Worm (Caenorhabditis elegans) whole organism, L4 larva: ENCODE measurements around the gene haao-1.

ENCODE experiments used
- D1046.2 ChIP-seq: fragments of 200-800 bp; sonication (Bioruptor generic); IDR thresholded peaks from 2 replicates; pipeline ENCODE4 v1.3.6; 2022; ENCODE audit warnings: missing genetic modification characterization, missing compliant biosample characterization
- F10B5.3 ChIP-seq: sonication (generic microtip); optimal IDR thresholded peaks from 2 replicates; lab custom pipeline; 2016; ENCODE audit warnings: mild to moderate bottlenecking, missing genetic modification characterization, missing compliant biosample characterization
- F37D6.2 ChIP-seq: sonication (generic microtip); optimal IDR thresholded peaks from 2 replicates; lab custom pipeline; 2016; ENCODE audit warnings: mild to moderate bottlenecking, missing genetic modification characterization, missing compliant biosample characterization
- F44E2.7 ChIP-seq: fragments of 200-800 bp; sonication (Bioruptor generic); IDR thresholded peaks from 2 replicates; pipeline ENCODE4 v2.1.2; 2022; ENCODE audit warnings: missing genetic modification characterization, missing compliant biosample characterization
- T20F7.1 ChIP-seq: fragments of 200-800 bp; sonication (Bioruptor generic); optimal IDR thresholded peaks from 2 replicates; lab custom pipeline; 2018; ENCODE audit warnings: mild to moderate bottlenecking, missing genetic modification characterization, missing compliant biosample characterization
- Y5F2A.4 ChIP-seq: fragments of 200-800 bp; sonication (Bioruptor generic); optimal IDR thresholded peaks from 2 replicates; lab custom pipeline; 2018; ENCODE audit warnings: mild to moderate bottlenecking, missing genetic modification characterization, missing compliant biosample characterization
- Y75B8A.6 ChIP-seq: fragments of 200-800 bp; sonication (Bioruptor generic); IDR thresholded peaks from 2 replicates; pipeline ENCODE4 v1.3.6; 2022; ENCODE audit warnings: missing genetic modification reagents, missing genetic modification characterization, missing compliant biosample characterization
- ZK546.5 ChIP-seq, 2 experiments: sonication (generic microtip); optimal IDR thresholded peaks; 2 replicates each; lab custom pipeline; 2017; ENCODE audit warnings: missing biosample characterization in 2 of 2, missing genetic modification characterization in 2 of 2
- aly-2 ChIP-seq: sonication (generic microtip); optimal IDR thresholded peaks from 2 replicates; lab custom pipeline; 2018; ENCODE audit warnings: missing biosample characterization, missing genetic modification characterization
- ama-1 ChIP-seq: fragments of 150-350 bp; optimal IDR thresholded peaks from 2 replicates; lab custom pipeline; 2014; ENCODE audit warnings: inconsistent platforms, mixed read lengths
- ceh-20 ChIP-seq: fragments of 200-800 bp; sonication (Bioruptor generic); IDR thresholded peaks from 2 replicates; pipeline ENCODE4 v1.3.6; 2022; ENCODE audit warnings: missing genetic modification reagents, missing genetic modification characterization, missing compliant biosample characterization
- ceh-62 ChIP-seq: sonication (generic microtip); optimal IDR thresholded peaks from 2 replicates; lab custom pipeline; 2017; ENCODE audit warnings: missing biosample characterization, missing genetic modification characterization
- ces-1 ChIP-seq: fragments of 150-350 bp; sonication (generic microtip); optimal IDR thresholded peaks from 4 replicates; lab custom pipeline; 2014; ENCODE audit warnings: missing biosample characterization, missing genetic modification reagents, missing genetic modification characterization
- cey-2 ChIP-seq: sonication (generic microtip); optimal IDR thresholded peaks from 3 replicates; lab custom pipeline; 2017; ENCODE audit warnings: missing genetic modification characterization, mild to moderate bottlenecking, missing compliant biosample characterization, antibody characterized with exemption, borderline replicate concordance; ENCODE audit not compliant: insufficient read depth
- ctbp-1 ChIP-seq: fragments of 200-800 bp; sonication (Bioruptor generic); IDR thresholded peaks from 2 replicates; pipeline ENCODE4 v1.3.6; 2022; ENCODE audit warnings: missing genetic modification reagents, missing genetic modification characterization, missing compliant biosample characterization
- daf-12 ChIP-seq: fragments of 150-350 bp; optimal IDR thresholded peaks from 2 replicates; lab custom pipeline; 2014; ENCODE audit warnings: missing biosample characterization, missing genetic modification reagents, missing genetic modification characterization
- dpl-1 ChIP-seq: fragments of 150-350 bp; optimal IDR thresholded peaks from 2 replicates; lab custom pipeline; 2014; ENCODE audit warnings: missing biosample characterization, missing genetic modification reagents, missing genetic modification characterization
- dve-1 ChIP-seq: sonication (generic microtip); optimal IDR thresholded peaks from 2 replicates; lab custom pipeline; 2017; ENCODE audit warnings: antibody characterized with exemption, mild to moderate bottlenecking, missing genetic modification characterization, missing compliant biosample characterization; ENCODE audit not compliant: insufficient read depth
- egl-27 ChIP-seq: sonication (generic microtip); optimal IDR thresholded peaks from 3 replicates; lab custom pipeline; 2017; ENCODE audit warnings: missing biosample characterization, missing genetic modification reagents, missing genetic modification characterization
- egl-43 ChIP-seq: fragments of 200-800 bp; sonication (Bioruptor generic); IDR thresholded peaks from 2 replicates; pipeline ENCODE4 v1.3.6; 2022; ENCODE audit warnings: missing genetic modification reagents, missing genetic modification characterization, missing compliant biosample characterization
- fos-1 ChIP-seq: fragments of 150-350 bp; optimal IDR thresholded peaks from 2 replicates; lab custom pipeline; 2014; ENCODE audit warnings: missing biosample characterization, missing genetic modification characterization
- hif-1 ChIP-seq, 2 experiments: sonication (generic microtip); optimal IDR thresholded peaks; 2 replicates each; lab custom pipeline; 2016 to 2017; ENCODE audit warnings: missing compliant biosample characterization in 2 of 2, missing genetic modification characterization in 2 of 2, missing genetic modification reagents in 2 of 2, missing genotype in 2 of 2, mild to moderate bottlenecking in 1 of 2
- hlh-11 ChIP-seq: fragments of 200-800 bp; sonication (Bioruptor generic); optimal IDR thresholded peaks from 2 replicates; lab custom pipeline; 2018; ENCODE audit warnings: mild to moderate bottlenecking, missing genetic modification characterization, missing compliant biosample characterization
- hlh-30 ChIP-seq: sonication (generic microtip); optimal IDR thresholded peaks from 2 replicates; lab custom pipeline; 2017; ENCODE audit warnings: antibody characterized with exemption, mild to moderate bottlenecking, missing genetic modification characterization, missing compliant biosample characterization; ENCODE audit not compliant: insufficient read depth
- jun-1 ChIP-seq: fragments of 150-350 bp; optimal IDR thresholded peaks from 2 replicates; lab custom pipeline; 2014; ENCODE audit warnings: missing biosample characterization, missing genetic modification reagents, missing genetic modification characterization
- lin-1 ChIP-seq: fragments of 200-800 bp; sonication (Bioruptor generic); IDR thresholded peaks from 2 replicates; pipeline ENCODE4 v1.3.6; 2022; ENCODE audit warnings: missing genetic modification reagents, missing genetic modification characterization, missing compliant biosample characterization
- lin-13 ChIP-seq: fragments of 150-350 bp; optimal IDR thresholded peaks from 2 replicates; lab custom pipeline; 2014; ENCODE audit warnings: missing biosample characterization, missing genetic modification reagents, missing genetic modification characterization
- lin-29 ChIP-seq: fragments of 200-800 bp; sonication (Bioruptor generic); IDR thresholded peaks from 2 replicates; pipeline ENCODE4 v1.3.6; 2022; ENCODE audit warnings: missing genetic modification reagents, missing genetic modification characterization, missing compliant biosample characterization
- lin-39 ChIP-seq: fragments of 150-350 bp; optimal IDR thresholded peaks from 2 replicates; lab custom pipeline; 2014; ENCODE audit warnings: missing biosample characterization, missing genetic modification reagents, missing genetic modification characterization
- mdt-29 ChIP-seq: fragments of 200-800 bp; sonication (Bioruptor generic); IDR thresholded peaks from 2 replicates; pipeline ENCODE4 v1.3.6; 2022; ENCODE audit warnings: missing genetic modification reagents, missing genetic modification characterization, missing compliant biosample characterization
- mep-1 ChIP-seq: fragments of 150-350 bp; sonication (generic microtip); optimal IDR thresholded peaks from 3 replicates; lab custom pipeline; 2014; ENCODE audit warnings: missing biosample characterization, missing genetic modification characterization
- mxl-2 ChIP-seq: fragments of 200-800 bp; sonication (Bioruptor generic); conservative IDR thresholded peaks from 2 replicates; pipeline ENCODE4 v1.3.6; 2022; ENCODE audit warnings: missing genetic modification reagents, missing genetic modification characterization, missing compliant biosample characterization
- mxl-3 ChIP-seq: fragments of 200-800 bp; sonication (Bioruptor generic); optimal IDR thresholded peaks from 2 replicates; lab custom pipeline; 2018; ENCODE audit warnings: mild to moderate bottlenecking, missing genetic modification characterization, missing compliant biosample characterization
- nhr-10 ChIP-seq: fragments of 150-350 bp; optimal IDR thresholded peaks from 2 replicates; lab custom pipeline; 2014; ENCODE audit warnings: missing biosample characterization, missing genetic modification characterization
- nhr-102 ChIP-seq: sonication (generic microtip); optimal IDR thresholded peaks from 2 replicates; lab custom pipeline; 2016; ENCODE audit warnings: mild to moderate bottlenecking, missing genetic modification characterization, moderate library complexity, missing compliant biosample characterization
- nhr-11 ChIP-seq: fragments of 150-350 bp; optimal IDR thresholded peaks from 2 replicates; lab custom pipeline; 2014; ENCODE audit warnings: missing biosample characterization, missing genetic modification characterization
- nhr-25 ChIP-seq: sonication (generic microtip); optimal IDR thresholded peaks from 2 replicates; lab custom pipeline; 2017; ENCODE audit warnings: missing genetic modification characterization, mild to moderate bottlenecking, missing compliant biosample characterization, antibody characterized with exemption, moderate library complexity, borderline replicate concordance; ENCODE audit not compliant: insufficient read depth
- nhr-28 ChIP-seq: fragments of 150-350 bp; optimal IDR thresholded peaks from 2 replicates; lab custom pipeline; 2014; ENCODE audit warnings: missing biosample characterization, missing genetic modification characterization
- nhr-42 ChIP-seq: fragments of 200-800 bp; sonication (Bioruptor generic); IDR thresholded peaks from 2 replicates; pipeline ENCODE4 v1.3.6; 2022; ENCODE audit warnings: missing genetic modification characterization, missing compliant biosample characterization
- nhr-48 ChIP-seq: sonication (generic microtip); optimal IDR thresholded peaks from 2 replicates; lab custom pipeline; 2016; ENCODE audit warnings: mild to moderate bottlenecking, missing genetic modification characterization, missing compliant biosample characterization
- nhr-77 ChIP-seq: fragments of 150-350 bp; optimal IDR thresholded peaks from 2 replicates; lab custom pipeline; 2014; ENCODE audit warnings: missing biosample characterization, missing genetic modification characterization
- pha-4 ChIP-seq, 2 experiments: fragments of 150-350 bp in 1 of 2; fragments of 200-800 bp in 1 of 2; sonication (Bioruptor generic) in 1 of 2; IDR thresholded peaks in 1 of 2; optimal IDR thresholded peaks in 1 of 2; 2 replicates each; pipeline versions ENCODE4 v1.3.6 to Lab custom; 2014 to 2022; ENCODE audit warnings: missing genetic modification characterization in 2 of 2, missing genetic modification reagents in 2 of 2, missing biosample characterization in 1 of 2, missing compliant biosample characterization in 1 of 2
- set-16 ChIP-seq: fragments of 200-800 bp; sonication (Bioruptor generic); IDR thresholded peaks from 2 replicates; pipeline ENCODE4 v1.3.6; 2022; ENCODE audit warnings: missing genetic modification reagents, missing genetic modification characterization, missing compliant biosample characterization
- snpc-4 ChIP-seq: fragments of 150-350 bp; optimal IDR thresholded peaks from 2 replicates; lab custom pipeline; 2014; ENCODE audit warnings: missing biosample characterization, missing genetic modification characterization
- spr-3 ChIP-seq: fragments of 200-800 bp; sonication (Bioruptor generic); optimal IDR thresholded peaks from 2 replicates; lab custom pipeline; 2018; ENCODE audit warnings: mild to moderate bottlenecking, missing genetic modification characterization, missing compliant biosample characterization
- tag-97 ChIP-seq: fragments of 200-800 bp; sonication (Bioruptor generic); IDR thresholded peaks from 2 replicates; pipeline ENCODE4 v1.3.6; 2022; ENCODE audit warnings: missing genetic modification characterization, missing compliant biosample characterization
- vab-7 ChIP-seq: fragments of 200-800 bp; sonication (Bioruptor generic); IDR thresholded peaks from 2 replicates; pipeline ENCODE4 v1.3.6; 2022; ENCODE audit warnings: missing genetic modification reagents, missing genetic modification characterization, missing compliant biosample characterization
- zag-1 ChIP-seq: fragments of 150-350 bp; optimal IDR thresholded peaks from 2 replicates; lab custom pipeline; 2014; ENCODE audit warnings: missing biosample characterization, missing genetic modification characterization
- zfp-2 ChIP-seq: sonication (generic microtip); optimal IDR thresholded peaks from 2 replicates; lab custom pipeline; 2016; ENCODE audit warnings: mild to moderate bottlenecking, missing genetic modification characterization, missing compliant biosample characterization
- zfp-3 ChIP-seq: fragments of 200-800 bp; sonication (Bioruptor generic); conservative IDR thresholded peaks from 2 replicates; pipeline ENCODE4 v1.3.6; 2022; ENCODE audit warnings: missing genetic modification reagents, missing genetic modification characterization, missing compliant biosample characterization
- zip-11 ChIP-seq: fragments of 200-800 bp; sonication (Bioruptor generic); IDR thresholded peaks from 2 replicates; pipeline ENCODE4 v1.3.6; 2022; ENCODE audit warnings: missing genetic modification characterization, missing compliant biosample characterization

haao-1 gene

ce11 chrV:9545238-9545709 lies 40.6 kb downstream of the haao-1 start, which contains the start of the genes his-35 and his-41 (continued):
- TF ChIP-seq vab-7: no peak
- peak; percentile 44 for TF ChIP-seq nhr-102 (tag; lab: Kevin White, UChicago)
- no peak for TF ChIP-seq nhr-77 (tag; lab: Kevin White, UChicago)
- TF ChIP-seq nhr-48 (tag; lab: Kevin White, UChicago): peak; percentile 20
- TF ChIP-seq nhr-42 (GFP tag; lab: Robert Waterston, UW): 0 out of 2 replicates have a peak, but pooled peaks have one; percentile 27
- no peak for TF ChIP-seq ceh-20
- no peak for TF ChIP-seq jun-1 (tag; lab: Kevin White, UChicago)
- no peak for TF ChIP-seq nhr-25
- no peak for TF ChIP-seq ZK546.5 (tag; optimal IDR thresholded peaks at IDR 0.05; lab: Kevin White, UChicago)
- peak; percentile 27 for TF ChIP-seq dpl-1
- TF ChIP-seq hlh-11: peak; percentile 59
- no peak for TF ChIP-seq egl-27
- no peak for TF ChIP-seq ces-1 (GFP tag; lab: Kevin White, UChicago)
- peak; percentile 76 for TF ChIP-seq nhr-11 (tag; lab: Kevin White, UChicago)
- no peak for TF ChIP-seq lin-29
- peak; percentile 85 for TF ChIP-seq ama-1 (lab: Kevin White, UChicago)
- no peak for TF ChIP-seq snpc-4 (tag; lab: Kevin White, UChicago)
- no peak for TF ChIP-seq zip-11
- peak; percentile 10 for TF ChIP-seq mxl-3 (GFP tag; lab: Kevin White, UChicago)
- TF ChIP-seq hlh-30 (tag; lab: Kevin White, UChicago): peak; percentile 4
- TF ChIP-seq egl-43 (GFP tag; lab: Robert Waterston, UW): peak; percentile 57; the same call in 1 of the 2 replicates
- no peak; the same call in 1 of the 2 replicates for TF ChIP-seq pha-4 (GFP tag; IDR thresholded peaks at IDR 0.05; lab: Robert Waterston, UW)
- TF ChIP-seq pha-4 (tag; optimal IDR thresholded peaks at IDR 0.05; lab: Kevin White, UChicago): no peak
- no peak for TF ChIP-seq lin-39 (tag; lab: Kevin White, UChicago)
- no peak for TF ChIP-seq T20F7.1 (GFP tag; lab: Kevin White, UChicago)
- TF ChIP-seq aly-2 (tag; lab: Kevin White, UChicago): no peak
- TF ChIP-seq set-16: peak; percentile 24; the same call in 1 of the 2 replicates
- TF ChIP-seq zag-1 (tag; lab: Kevin White, UChicago): no peak
- TF ChIP-seq Y75B8A.6 (GFP tag; lab: Robert Waterston, UW): no peak
- no peak for TF ChIP-seq lin-1 (GFP tag; lab: Robert Waterston, UW)
- TF ChIP-seq mxl-2 (GFP tag; lab: Robert Waterston, UW): no peak
- TF ChIP-seq nhr-28: no peak
- no peak for TF ChIP-seq zfp-2 (tag; lab: Kevin White, UChicago)
- TF ChIP-seq D1046.2: no peak
- TF ChIP-seq tag-97 (GFP tag; lab: Robert Waterston, UW): no peak
- TF ChIP-seq cey-2: no peak
- no peak for TF ChIP-seq mdt-29 (GFP tag; lab: Robert Waterston, UW)
- no peak for TF ChIP-seq spr-3 (GFP tag; lab: Kevin White, UChicago)
- no peak for TF ChIP-seq daf-12 (tag; lab: Kevin White, UChicago)
- TF ChIP-seq F10B5.3 (tag; lab: Kevin White, UChicago): no peak
- TF ChIP-seq ceh-62 (tag; lab: Kevin White, UChicago): no peak
- TF ChIP-seq F37D6.2 (tag; lab: Kevin White, UChicago): peak; percentile 12
- TF ChIP-seq hif-1 (tag; optimal IDR thresholded peaks at IDR 0.05; lab: Kevin White, UChicago): no peak
- TF ChIP-seq ctbp-1 (GFP tag; lab: Robert Waterston, UW): no peak
- TF ChIP-seq fos-1: no peak
- TF ChIP-seq F44E2.7 (GFP tag; lab: Robert Waterston, UW): no peak
- no peak for TF ChIP-seq nhr-10 (tag; lab: Kevin White, UChicago)
- no peak for TF ChIP-seq dve-1 (tag; lab: Kevin White, UChicago)
- TF ChIP-seq lin-13: no peak
- TF ChIP-seq Y5F2A.4: no peak
- peak; percentile 2 for TF ChIP-seq mep-1 (tag; lab: Kevin White, UChicago)
- no peak for TF ChIP-seq zfp-3 (GFP tag; lab: Robert Waterston, UW)
